In the genomic region with DNA sequence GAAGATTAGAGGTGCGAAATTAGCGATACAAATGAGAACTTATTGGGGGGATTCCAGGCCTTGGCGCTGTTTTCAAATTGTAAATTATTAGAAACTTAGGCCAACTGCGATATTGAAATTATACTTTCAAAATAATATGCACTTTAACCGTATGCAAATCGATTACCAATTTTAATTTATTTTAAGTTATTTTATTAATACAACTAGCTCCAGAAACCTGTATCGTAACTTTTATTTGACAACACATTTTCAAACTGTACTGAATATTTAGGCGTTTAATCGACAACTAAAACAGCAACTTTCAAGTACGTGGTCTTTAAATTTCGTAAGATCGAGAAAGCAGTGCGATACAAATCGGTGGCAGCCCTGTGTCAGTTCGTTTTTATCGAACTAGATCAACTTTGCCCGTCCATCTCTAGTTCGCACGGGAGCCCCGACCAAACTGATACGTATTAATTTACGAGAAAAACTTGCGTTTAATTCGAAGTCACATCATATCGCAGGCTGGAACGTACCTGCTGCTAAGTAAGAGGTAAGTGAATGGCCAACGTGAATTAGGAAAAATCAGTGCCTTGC, we compare ENCODE assay signal across 2 fruit fly cellular contexts.
A peak's percentile ranks its signal among the peaks of the same experiment; 100 is the strongest.
TF ChIP-seq lines count a peak whose summit lies in the region.

A gene (minus strand): TSS at position 31 of the 576 bp plus-strand sequence.
A gene (plus strand): TSS at position 335 of the 576 bp plus-strand sequence.

TF ChIP-seq in whole organism, embryonic, 481 proteins besides CTCF, POLR2A, EP300 and RAD21 (continued from another document and continues in another):
- TF ChIP-seq CG8290 (GFP tag; optimal IDR thresholded peaks at IDR 0.05; lab: Kevin White, UChicago): no peak
- TF ChIP-seq CG8290 (tag; optimal IDR thresholded peaks at IDR 0.05; lab: Kevin White, UChicago): peak in 1 of 2 experiments; percentile 48
- no peak for TF ChIP-seq repo (GFP tag; optimal IDR thresholded peaks at IDR 0.05; lab: Kevin White, UChicago)
- TF ChIP-seq mld (GFP tag; IDR thresholded peaks at IDR 0.05; lab: Robert Waterston, UW; ENCODE audit: partially characterized antibody): peak; percentile 55; the same call in 1 of the 3 replicates
- peak; percentile 56 for TF ChIP-seq CG1603 (tag; optimal IDR thresholded peaks at IDR 0.05; lab: Kevin White, UChicago)
- TF ChIP-seq Rx (GFP tag; IDR thresholded peaks at IDR 0.05; lab: Robert Waterston, UW): no peak
- no peak for TF ChIP-seq CG1832 (GFP tag; optimal IDR thresholded peaks at IDR 0.05; lab: Kevin White, UChicago)
- peak; percentile 48 for TF ChIP-seq CG15601 (tag; optimal IDR thresholded peaks at IDR 0.05; lab: Kevin White, UChicago)
- peak; percentile 34 for TF ChIP-seq CG30020 (tag; optimal IDR thresholded peaks at IDR 0.05; lab: Kevin White, UChicago)
- TF ChIP-seq CG14710 (tag; optimal IDR thresholded peaks at IDR 0.05; lab: Kevin White, UChicago): peak; percentile 69
- peak; percentile 13 for TF ChIP-seq CG15696 (tag; optimal IDR thresholded peaks at IDR 0.05; lab: Kevin White, UChicago)
- no peak for TF ChIP-seq trh (GFP tag; optimal IDR thresholded peaks at IDR 0.05; lab: Kevin White, UChicago)
- TF ChIP-seq peb (GFP tag; IDR thresholded peaks at IDR 0.05; lab: Robert Waterston, UW): no peak
- TF ChIP-seq dan (GFP tag; IDR thresholded peaks at IDR 0.05; lab: Robert Waterston, UW): no peak
- no peak for TF ChIP-seq CG11456 (GFP tag; IDR thresholded peaks at IDR 0.05; lab: Robert Waterston, UW)
- TF ChIP-seq CG32532 (GFP tag; IDR thresholded peaks at IDR 0.05; lab: Robert Waterston, UW): peak; percentile 54; the same call in 1 of the 2 replicates
- TF ChIP-seq CG14667 (GFP tag; IDR thresholded peaks at IDR 0.05; lab: Robert Waterston, UW): no peak
- TF ChIP-seq pita (GFP tag; optimal IDR thresholded peaks at IDR 0.05; lab: Kevin White, UChicago): no peak
- no peak for TF ChIP-seq GATAe (GFP tag; conservative IDR thresholded peaks at IDR 0.05; lab: Robert Waterston, UW)
- no peak for TF ChIP-seq Ravus (GFP tag; IDR thresholded peaks at IDR 0.05; lab: Robert Waterston, UW)
- 0 out of 2 replicates have a peak, but pooled peaks have one; percentile 7 for TF ChIP-seq Xrp1 (GFP tag; IDR thresholded peaks at IDR 0.05; lab: Robert Waterston, UW)
- no peak for TF ChIP-seq CG7271 (tag; optimal IDR thresholded peaks at IDR 0.05; lab: Kevin White, UChicago)
- TF ChIP-seq Ptx1 (GFP tag; IDR thresholded peaks at IDR 0.05; lab: Robert Waterston, UW): no peak
- no peak for TF ChIP-seq CG11085 (GFP tag; IDR thresholded peaks at IDR 0.05; lab: Robert Waterston, UW)
- peak; percentile 48 for TF ChIP-seq CG30403 (GFP tag; optimal IDR thresholded peaks at IDR 0.05; lab: Kevin White, UChicago)
- no peak for TF ChIP-seq CG10979 (tag; optimal IDR thresholded peaks at IDR 0.05; lab: Kevin White, UChicago)
- TF ChIP-seq CG2199 (GFP tag; IDR thresholded peaks at IDR 0.05; lab: Robert Waterston, UW): no peak
- no peak for TF ChIP-seq yki (optimal IDR thresholded peaks at IDR 0.05; lab: Kevin White, UChicago)
- TF ChIP-seq CG18011 (GFP tag; optimal IDR thresholded peaks at IDR 0.05; lab: Kevin White, UChicago): peak; percentile 41
- TF ChIP-seq bigmax (GFP tag; optimal IDR thresholded peaks at IDR 0.05; lab: Kevin White, UChicago): no peak
- peak; percentile 15 for TF ChIP-seq CG9797 (GFP tag; optimal IDR thresholded peaks at IDR 0.05; lab: Kevin White, UChicago)
- no peak for TF ChIP-seq Tbp (GFP tag; optimal IDR thresholded peaks at IDR 0.05; lab: Kevin White, UChicago)
- TF ChIP-seq Bdp1 (GFP tag; optimal IDR thresholded peaks at IDR 0.05; lab: Kevin White, UChicago): no peak
- no peak for TF ChIP-seq CG9876 (GFP tag; optimal IDR thresholded peaks at IDR 0.05; lab: Kevin White, UChicago)
- peak; percentile 37 for TF ChIP-seq Fer2 (tag; optimal IDR thresholded peaks at IDR 0.05; lab: Kevin White, UChicago)
- TF ChIP-seq zf30C (GFP tag; optimal IDR thresholded peaks at IDR 0.05; lab: Kevin White, UChicago): no peak
- TF ChIP-seq Dip2 (GFP tag; IDR thresholded peaks at IDR 0.05; lab: Robert Waterston, UW): no peak
- TF ChIP-seq disco-r (GFP tag; optimal IDR thresholded peaks at IDR 0.05; lab: Kevin White, UChicago): no peak
- TF ChIP-seq Dbx (GFP tag; IDR thresholded peaks at IDR 0.05; lab: Robert Waterston, UW): no peak
- no peak for TF ChIP-seq tx (GFP tag; optimal IDR thresholded peaks at IDR 0.05; lab: Kevin White, UChicago)
- no peak for TF ChIP-seq pho (GFP tag; optimal IDR thresholded peaks at IDR 0.05; lab: Kevin White, UChicago)
- TF ChIP-seq al (GFP tag; IDR thresholded peaks at IDR 0.05; lab: Robert Waterston, UW): no peak
- peak; percentile 64 for TF ChIP-seq sug (tag; optimal IDR thresholded peaks at IDR 0.05; lab: Kevin White, UChicago)
- TF ChIP-seq chif (GFP tag; optimal IDR thresholded peaks at IDR 0.05; lab: Kevin White, UChicago): no peak
- no peak for TF ChIP-seq tap (tag; optimal IDR thresholded peaks at IDR 0.05; lab: Kevin White, UChicago)
- no peak for TF ChIP-seq wdn (GFP tag; IDR thresholded peaks at IDR 0.05; lab: Robert Waterston, UW)
- TF ChIP-seq CG14050 (GFP tag; IDR thresholded peaks at IDR 0.05; lab: Robert Waterston, UW): no peak; the same call in 2 of the 3 replicates
- no peak for TF ChIP-seq BtbVII (GFP tag; optimal IDR thresholded peaks at IDR 0.05; lab: Kevin White, UChicago)
- no peak for TF ChIP-seq CG2889 (GFP tag; IDR thresholded peaks at IDR 0.05; lab: Robert Waterston, UW)
- TF ChIP-seq Pdp1 (GFP tag; optimal IDR thresholded peaks at IDR 0.05; lab: Kevin White, UChicago): peak in 1 of 2 experiments; percentile 18
- TF ChIP-seq CG16815 (GFP tag; optimal IDR thresholded peaks at IDR 0.05; lab: Kevin White, UChicago): no peak
- no peak for TF ChIP-seq CG2202 (tag; optimal IDR thresholded peaks at IDR 0.05; lab: Kevin White, UChicago)
- TF ChIP-seq gfzf (GFP tag; optimal IDR thresholded peaks at IDR 0.05; lab: Kevin White, UChicago): no peak
- peak; percentile 32; the same call in 1 of the 3 replicates for TF ChIP-seq dysf (GFP tag; IDR thresholded peaks at IDR 0.05; lab: Robert Waterston, UW)
- TF ChIP-seq ken (GFP tag; IDR thresholded peaks at IDR 0.05; lab: Robert Waterston, UW): no peak
- no peak for TF ChIP-seq CG6272 (GFP tag; IDR thresholded peaks at IDR 0.05; lab: Robert Waterston, UW)
- TF ChIP-seq CrebB (tag; optimal IDR thresholded peaks at IDR 0.05; lab: Kevin White, UChicago): no peak
- TF ChIP-seq Ets65A (GFP tag; lab: Kevin White, UChicago): peak; percentile 94
- TF ChIP-seq eyg (GFP tag; optimal IDR thresholded peaks at IDR 0.05; lab: Kevin White, UChicago): no peak
- TF ChIP-seq CG3163 (GFP tag; optimal IDR thresholded peaks at IDR 0.05; lab: Kevin White, UChicago): no peak
- no peak for TF ChIP-seq CG10959 (GFP tag; IDR thresholded peaks at IDR 0.05; lab: Robert Waterston, UW)
- no peak for TF ChIP-seq NC2α (GFP tag; optimal IDR thresholded peaks at IDR 0.05; lab: Kevin White, UChicago)
- peak; percentile 8 for TF ChIP-seq mam (GFP tag; optimal IDR thresholded peaks at IDR 0.05; lab: Kevin White, UChicago)
- no peak for TF ChIP-seq sima (GFP tag; optimal IDR thresholded peaks at IDR 0.05; lab: Kevin White, UChicago)
- TF ChIP-seq aop (GFP tag; IDR thresholded peaks at IDR 0.05; lab: Robert Waterston, UW): no peak

TF ChIP-seq in whole organism, prepupa, 60 proteins besides CTCF, POLR2A, EP300 and RAD21 (continued from another document):
- no peak for TF ChIP-seq CG10669 (GFP tag; optimal IDR thresholded peaks at IDR 0.05; lab: Kevin White, UChicago)
- TF ChIP-seq pdm3 (GFP tag; optimal IDR thresholded peaks at IDR 0.05; lab: Kevin White, UChicago): no peak
- no peak for TF ChIP-seq CG6808 (GFP tag; optimal IDR thresholded peaks at IDR 0.05; lab: Kevin White, UChicago)
- TF ChIP-seq cyc (GFP tag; optimal IDR thresholded peaks at IDR 0.05; lab: Kevin White, UChicago): peak; percentile 39
- TF ChIP-seq Sox14 (GFP tag; optimal IDR thresholded peaks at IDR 0.05; lab: Kevin White, UChicago): peak; percentile 57
- peak; percentile 29 for TF ChIP-seq CG7368 (GFP tag; optimal IDR thresholded peaks at IDR 0.05; lab: Kevin White, UChicago)
- peak; percentile 29 for TF ChIP-seq Ets96B (tag; optimal IDR thresholded peaks at IDR 0.05; lab: Kevin White, UChicago)
- no peak for TF ChIP-seq Sox102F (GFP tag; optimal IDR thresholded peaks at IDR 0.05; lab: Kevin White, UChicago)
- peak; percentile 26 for TF ChIP-seq CG10631 (GFP tag; optimal IDR thresholded peaks at IDR 0.05; lab: Kevin White, UChicago)
- TF ChIP-seq CG6854 (GFP tag; optimal IDR thresholded peaks at IDR 0.05; lab: Kevin White, UChicago): peak; percentile 21
TF ChIP-seq in whole organism, prepupa: peak in this region for 27.
